Worm (Caenorhabditis elegans) whole organism, young adult: Measurements from ENCODE around the gene F17C11.6.

Experiments used
- B0019.2 ChIP-seq: fragments of 200-800 bp; sonication (Bioruptor generic); conservative IDR thresholded peaks from 2 replicates; pipeline ENCODE4 v1.3.6; 2022; ENCODE audit warnings: missing genetic modification reagents, missing genetic modification characterization, missing compliant biosample characterization
- B0336.3 ChIP-seq: fragments of 200-800 bp; sonication (Bioruptor generic); IDR thresholded peaks from 2 replicates; pipeline ENCODE4 v1.3.6; 2022; ENCODE audit warnings: missing genetic modification characterization, missing compliant biosample characterization
- C06A6.2 ChIP-seq: fragments of 200-800 bp; sonication (Bioruptor generic); conservative IDR thresholded peaks from 2 replicates; pipeline ENCODE4 v1.3.6; 2022; ENCODE audit warnings: missing genetic modification characterization, missing compliant biosample characterization
- F23B12.7 ChIP-seq: sonication (generic microtip); optimal IDR thresholded peaks from 2 replicates; lab custom pipeline; 2017; ENCODE audit warnings: missing genetic modification characterization, mild to moderate bottlenecking, missing compliant biosample characterization, antibody characterized with exemption, moderate library complexity; ENCODE audit not compliant: insufficient read depth
- F39B2.1 ChIP-seq: fragments of 200-800 bp; sonication (Bioruptor generic); IDR thresholded peaks from 2 replicates; pipeline ENCODE4 v1.3.6; 2022; ENCODE audit warnings: missing genetic modification reagents, missing genetic modification characterization, missing compliant biosample characterization
- F55B11.4 ChIP-seq: sonication (generic microtip); optimal IDR thresholded peaks from 2 replicates; lab custom pipeline; 2016; ENCODE audit warnings: missing compliant biosample characterization, missing genetic modification characterization, borderline replicate concordance; ENCODE audit not compliant: insufficient read depth
- ZK185.1 ChIP-seq: sonication (generic microtip); optimal IDR thresholded peaks from 2 replicates; lab custom pipeline; 2016; ENCODE audit warnings: mild to moderate bottlenecking, missing genetic modification characterization, missing compliant biosample characterization; ENCODE audit not compliant: poor library complexity, severe bottlenecking
- ama-1 ChIP-seq, 3 experiments: fragments of 150-350 bp in 1 of 3; sonication (generic microtip) in 2 of 3; optimal IDR thresholded peaks; 2 replicates each; lab custom pipeline; 2014 to 2018; ENCODE audit warnings: missing biosample characterization in 2 of 3, missing genetic modification characterization in 2 of 3, missing genetic modification reagents in 2 of 3
- atf-7 ChIP-seq: sonication (generic microtip); optimal IDR thresholded peaks from 2 replicates; lab custom pipeline; 2017; ENCODE audit warnings: mild to moderate bottlenecking, missing genetic modification characterization, missing compliant biosample characterization
- attf-6 ChIP-seq: fragments of 200-800 bp; sonication (Bioruptor generic); IDR thresholded peaks from 2 replicates; pipeline ENCODE4 v1.3.6; 2022; ENCODE audit warnings: missing genetic modification reagents, missing genetic modification characterization, missing compliant biosample characterization
- bed-1 ChIP-seq: fragments of 200-800 bp; sonication (Bioruptor generic); IDR thresholded peaks from 2 replicates; pipeline ENCODE4 v1.3.6; 2022; ENCODE audit warnings: missing genetic modification reagents, missing genetic modification characterization, missing compliant biosample characterization
- ccch-3 ChIP-seq: fragments of 200-800 bp; sonication (Bioruptor generic); optimal IDR thresholded peaks from 2 replicates; lab custom pipeline; 2018; ENCODE audit warnings: mild to moderate bottlenecking, missing genetic modification characterization, missing compliant biosample characterization
- cebp-1 ChIP-seq, 2 experiments: fragments of 200-800 bp in 1 of 2; sonication (Bioruptor generic) in 1 of 2; sonication (generic microtip) in 1 of 2; IDR thresholded peaks in 1 of 2; optimal IDR thresholded peaks in 1 of 2; 2 replicates each; pipeline versions ENCODE4 v1.3.6 to Lab custom; 2017 to 2022; ENCODE audit warnings: missing compliant biosample characterization in 2 of 2, missing genetic modification characterization in 2 of 2, mild to moderate bottlenecking in 1 of 2, missing genetic modification reagents in 1 of 2, moderate library complexity in 1 of 2
- cebp-2 ChIP-seq: fragments of 200-800 bp; sonication (Bioruptor generic); IDR thresholded peaks from 2 replicates; pipeline ENCODE4 v1.3.6; 2022; ENCODE audit warnings: missing genetic modification characterization, missing compliant biosample characterization
- ceh-91 ChIP-seq: fragments of 200-800 bp; sonication (Bioruptor generic); IDR thresholded peaks from 2 replicates; pipeline ENCODE4 v1.3.6; 2022; ENCODE audit warnings: missing genetic modification reagents, missing genetic modification characterization, missing compliant biosample characterization
- chd-7 ChIP-seq: sonication (generic microtip); optimal IDR thresholded peaks from 2 replicates; lab custom pipeline; 2016; ENCODE audit warnings: mild to moderate bottlenecking, missing genetic modification characterization, moderate library complexity, missing compliant biosample characterization
- die-1 ChIP-seq: sonication (generic microtip); optimal IDR thresholded peaks from 2 replicates; lab custom pipeline; 2016; ENCODE audit warnings: missing genotype, mild to moderate bottlenecking, missing genetic modification characterization, missing compliant biosample characterization
- efl-1 ChIP-seq: fragments of 150-350 bp; optimal IDR thresholded peaks from 2 replicates; lab custom pipeline; 2014; ENCODE audit warnings: missing biosample characterization, missing genetic modification reagents, missing genetic modification characterization
- egl-18 ChIP-seq: fragments of 200-800 bp; sonication (Bioruptor generic); IDR thresholded peaks from 2 replicates; pipeline ENCODE4 v1.3.6; 2022; ENCODE audit warnings: missing genetic modification reagents, missing genetic modification characterization, missing compliant biosample characterization
- egl-44 ChIP-seq: fragments of 200-800 bp; sonication (Bioruptor generic); IDR thresholded peaks from 2 replicates; pipeline ENCODE4 v1.3.6; 2022; ENCODE audit warnings: missing genetic modification reagents, missing genetic modification characterization, missing compliant biosample characterization
- lin-35 ChIP-seq, 3 experiments: fragments of 150-350 bp in 2 of 3; sonication (generic microtip) in 1 of 3; optimal IDR thresholded peaks; 2 replicates each; lab custom pipeline; 2014 to 2018; ENCODE audit warnings: missing biosample characterization in 3 of 3, missing genetic modification characterization in 3 of 3, missing genetic modification reagents in 3 of 3
- lin-40 ChIP-seq: sonication (generic microtip); optimal IDR thresholded peaks from 2 replicates; lab custom pipeline; 2016; ENCODE audit warnings: missing genetic modification characterization, mild to moderate bottlenecking, missing compliant biosample characterization, missing genotype, missing genetic modification reagents
- lir-1 ChIP-seq: fragments of 200-800 bp; sonication (Bioruptor generic); conservative IDR thresholded peaks from 2 replicates; pipeline ENCODE4 v1.3.6; 2022; ENCODE audit warnings: missing genetic modification reagents, missing genetic modification characterization, missing compliant biosample characterization
- lsl-1 ChIP-seq: fragments of 200-800 bp; sonication (Bioruptor generic); optimal IDR thresholded peaks from 2 replicates; lab custom pipeline; 2018; ENCODE audit warnings: mild to moderate bottlenecking, missing genetic modification characterization, moderate library complexity, missing compliant biosample characterization
- madf-3 ChIP-seq: fragments of 200-800 bp; sonication (Bioruptor generic); IDR thresholded peaks from 2 replicates; pipeline ENCODE4 v1.3.6; 2022; ENCODE audit warnings: missing genetic modification reagents, missing genetic modification characterization, missing compliant biosample characterization
- mcd-1 ChIP-seq: fragments of 200-800 bp; sonication (Bioruptor generic); IDR thresholded peaks from 2 replicates; pipeline ENCODE4 v1.3.6; 2022; ENCODE audit warnings: missing genetic modification reagents, missing genetic modification characterization, missing compliant biosample characterization
- mel-28 ChIP-seq: sonication (generic microtip); optimal IDR thresholded peaks from 2 replicates; lab custom pipeline; 2016; ENCODE audit warnings: borderline replicate concordance, mild to moderate bottlenecking, missing genetic modification characterization, missing compliant biosample characterization
- nfya-2 ChIP-seq: fragments of 200-800 bp; sonication (Bioruptor generic); IDR thresholded peaks from 2 replicates; pipeline ENCODE4 v1.3.6; 2022; ENCODE audit warnings: missing genetic modification reagents, missing genetic modification characterization, missing compliant biosample characterization
- nfyb-1 ChIP-seq: fragments of 200-800 bp; sonication (Bioruptor generic); IDR thresholded peaks from 2 replicates; pipeline ENCODE4 v1.3.6; 2022; ENCODE audit warnings: missing genetic modification reagents, missing genetic modification characterization, missing compliant biosample characterization
- nhr-80 ChIP-seq: sonication (generic microtip); optimal IDR thresholded peaks from 2 replicates; lab custom pipeline; 2016; ENCODE audit warnings: missing genetic modification characterization, missing compliant biosample characterization
- nhr-90 ChIP-seq: sonication (generic microtip); optimal IDR thresholded peaks from 2 replicates; lab custom pipeline; 2016; ENCODE audit warnings: missing genotype, mild to moderate bottlenecking, missing genetic modification characterization, missing compliant biosample characterization
- pha-4 ChIP-seq: fragments of 150-350 bp; sonication (generic microtip); optimal IDR thresholded peaks from 2 replicates; lab custom pipeline; 2014; ENCODE audit warnings: missing biosample characterization, missing genetic modification reagents, missing genetic modification characterization
- repo-1 ChIP-seq: sonication (generic microtip); optimal IDR thresholded peaks from 2 replicates; lab custom pipeline; 2017; ENCODE audit warnings: mild to moderate bottlenecking, missing genetic modification characterization, missing compliant biosample characterization
- snpc-1.1 ChIP-seq: sonication (generic microtip); optimal IDR thresholded peaks from 2 replicates; lab custom pipeline; 2017; ENCODE audit warnings: missing genetic modification characterization, mild to moderate bottlenecking, missing compliant biosample characterization, antibody characterized with exemption, moderate library complexity, missing genotype, missing genetic modification reagents; ENCODE audit not compliant: insufficient read depth
- snpc-4 ChIP-seq, 5 experiments: fragments of 150-350 bp in 1 of 5; sonication (generic microtip) in 4 of 5; optimal IDR thresholded peaks; 2 replicates each; lab custom pipeline; 2014 to 2018; ENCODE audit warnings: missing genetic modification characterization in 5 of 5, missing biosample characterization in 3 of 5, antibody characterized with exemption in 2 of 5, mild to moderate bottlenecking in 2 of 5, missing compliant biosample characterization in 2 of 5, missing genotype in 2 of 5, moderate library complexity in 2 of 5, missing genetic modification reagents in 1 of 5
- somi-1 ChIP-seq: fragments of 200-800 bp; sonication (Bioruptor generic); optimal IDR thresholded peaks from 2 replicates; lab custom pipeline; 2018; ENCODE audit warnings: mild to moderate bottlenecking, missing genetic modification characterization, missing compliant biosample characterization
- tbp1 ChIP-seq: fragments of 200-800 bp; sonication (Bioruptor generic); optimal IDR thresholded peaks from 2 replicates; lab custom pipeline; 2018; ENCODE audit warnings: mild to moderate bottlenecking, missing genetic modification characterization, missing compliant biosample characterization
- unc-62 ChIP-seq: fragments of 150-350 bp; optimal IDR thresholded peaks from 2 replicates; lab custom pipeline; 2014; ENCODE audit warnings: missing biosample characterization, missing genetic modification reagents, missing genetic modification characterization
- zfh-2 ChIP-seq: fragments of 200-800 bp; sonication (Bioruptor generic); conservative IDR thresholded peaks from 2 replicates; pipeline ENCODE4 v1.3.6; 2022; ENCODE audit warnings: missing genetic modification reagents, missing genetic modification characterization, missing compliant biosample characterization
- ztf-22 ChIP-seq: fragments of 200-800 bp; sonication (Bioruptor generic); optimal IDR thresholded peaks from 2 replicates; lab custom pipeline; 2018; ENCODE audit warnings: mild to moderate bottlenecking, missing genetic modification characterization, moderate library complexity, missing compliant biosample characterization

The F17C11.6 gene

DNA sequence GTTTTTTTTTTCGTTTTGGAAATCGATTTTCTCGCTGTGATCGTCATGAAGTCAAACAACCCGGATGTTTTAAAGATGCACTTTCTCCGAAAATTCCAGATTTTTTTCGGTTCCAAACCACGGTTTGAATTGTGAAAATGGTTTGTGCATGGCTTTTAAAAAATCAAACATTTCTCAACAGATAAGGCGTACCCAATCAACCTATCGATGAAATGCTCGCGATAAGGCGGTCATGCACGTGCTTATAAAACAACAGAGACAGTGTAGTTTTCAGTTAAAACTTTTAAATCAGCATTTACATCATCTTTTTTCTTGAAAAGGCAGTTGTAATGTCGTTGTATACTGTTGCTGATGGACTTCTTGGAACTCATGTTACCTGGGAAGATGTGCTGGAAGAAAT, 22.5 kb upstream of the F17C11.6 start, which contains the start of gene F58B4.5:
Gene F58B4.5, plus strand, starts transcription at position 283 of the 400 bp plus-strand sequence.
- no peak for TF ChIP-seq efl-1 (GFP tag; lab: Kevin White, UChicago)
- peak; percentile 92 for TF ChIP-seq nhr-80
- no peak for TF ChIP-seq B0019.2 (GFP tag; lab: Robert Waterston, UW)
- TF ChIP-seq egl-44 (GFP tag; lab: Robert Waterston, UW) = no peak

DNA sequence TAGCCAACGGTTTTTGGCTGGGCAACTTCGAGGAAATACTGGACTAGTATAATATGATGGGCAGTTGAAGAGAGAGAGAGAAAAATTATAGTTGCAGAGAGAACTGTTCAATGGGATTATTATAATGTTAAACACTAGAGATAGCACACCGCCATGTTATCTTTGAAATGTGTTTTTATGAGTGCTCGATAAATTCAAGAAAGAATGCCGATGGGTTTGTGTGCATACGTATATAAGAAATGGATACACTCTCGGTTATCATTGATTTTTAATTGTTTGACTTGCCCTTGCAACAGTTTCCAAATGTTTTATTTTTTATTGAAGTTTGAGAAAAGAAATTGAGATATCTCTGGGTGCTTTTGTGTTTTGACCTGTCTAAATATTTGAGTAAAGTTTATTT, 18.2 kb upstream of the F17C11.6 start, which contains the start of gene F17C11.12:
Gene F17C11.12, minus strand, starts transcription at position 240 of the 400 bp plus-strand sequence.
- TF ChIP-seq ceh-91 (no peak), nhr-80 (peak; percentile 66)

- TF ChIP-seq C06A6.2 (GFP tag; lab: Robert Waterston, UW) = peak; percentile 33
- no peak for TF ChIP-seq lir-1 (GFP tag; lab: Robert Waterston, UW)
- TF ChIP-seq tbp1 = peak; percentile 2
- TF ChIP-seq bed-1 (GFP tag; lab: Robert Waterston, UW) = no peak
- TF ChIP-seq pha-4 (tag; lab: Kevin White, UChicago) = no peak
- TF ChIP-seq nhr-90 (tag; lab: Kevin White, UChicago) = peak; percentile 4
- TF ChIP-seq cebp-1 (GFP tag; IDR thresholded peaks at IDR 0.05; lab: Robert Waterston, UW) = peak; percentile 54; the same call in 1 of the 2 replicates
- TF ChIP-seq cebp-1 (tag; optimal IDR thresholded peaks at IDR 0.05; lab: Kevin White, UChicago) = peak; percentile 51
- peak in 1 of 3 experiments; percentile 52 for TF ChIP-seq lin-35 (GFP tag; optimal IDR thresholded peaks at IDR 0.05; lab: Kevin White, UChicago)
- TF ChIP-seq nfyb-1 (GFP tag; lab: Robert Waterston, UW) = peak; percentile 80
- peak; percentile 37 for TF ChIP-seq ama-1 (optimal IDR thresholded peaks at IDR 0.05; lab: Kevin White, UChicago)
- peak in 1 of 2 experiments; percentile 10 for TF ChIP-seq ama-1 (GFP tag; optimal IDR thresholded peaks at IDR 0.05; lab: Kevin White, UChicago)
- TF ChIP-seq lin-40 (tag; lab: Kevin White, UChicago) = peak; percentile 33
- TF ChIP-seq somi-1 = peak; percentile 50
- peak; percentile 21 for TF ChIP-seq repo-1
- TF ChIP-seq F39B2.1 = no peak
- TF ChIP-seq mcd-1 = 0 out of 2 replicates have a peak, but pooled peaks have one; percentile 21
Observed at ce11 chrV:10937294-10937693, 17.6 kb upstream of the F17C11.6 start.

ce11 chrV:10938739-10939138, 16.2 kb upstream of the F17C11.6 start, which contains the start of gene F17C11.11:
Gene F17C11.11 (minus strand): TSS chrV:10938817.
- TF ChIP-seq nhr-80 (peak; percentile 80), ztf-22 (no peak), cebp-2 (no peak), zfh-2 (GFP tag; lab: Robert Waterston, UW) (no peak), chd-7 (tag; lab: Kevin White, UChicago) (peak; percentile 20), egl-18 (no peak), B0336.3 (GFP tag; lab: Robert Waterston, UW) (0 out of 2 replicates have a peak, but pooled peaks have one; percentile 19), snpc-4 (GFP tag; optimal IDR thresholded peaks at IDR 0.05; lab: Kevin White, UChicago) (no peak), snpc-4 (tag; optimal IDR thresholded peaks at IDR 0.05; lab: Kevin White, UChicago) (no peak), ZK185.1 (tag; lab: Kevin White, UChicago) (peak; percentile 22), ceh-91 (no peak), cebp-1 (GFP tag; IDR thresholded peaks at IDR 0.05; lab: Robert Waterston, UW) (peak; percentile 95), cebp-1 (tag; optimal IDR thresholded peaks at IDR 0.05; lab: Kevin White, UChicago) (peak; percentile 99)

DNA sequence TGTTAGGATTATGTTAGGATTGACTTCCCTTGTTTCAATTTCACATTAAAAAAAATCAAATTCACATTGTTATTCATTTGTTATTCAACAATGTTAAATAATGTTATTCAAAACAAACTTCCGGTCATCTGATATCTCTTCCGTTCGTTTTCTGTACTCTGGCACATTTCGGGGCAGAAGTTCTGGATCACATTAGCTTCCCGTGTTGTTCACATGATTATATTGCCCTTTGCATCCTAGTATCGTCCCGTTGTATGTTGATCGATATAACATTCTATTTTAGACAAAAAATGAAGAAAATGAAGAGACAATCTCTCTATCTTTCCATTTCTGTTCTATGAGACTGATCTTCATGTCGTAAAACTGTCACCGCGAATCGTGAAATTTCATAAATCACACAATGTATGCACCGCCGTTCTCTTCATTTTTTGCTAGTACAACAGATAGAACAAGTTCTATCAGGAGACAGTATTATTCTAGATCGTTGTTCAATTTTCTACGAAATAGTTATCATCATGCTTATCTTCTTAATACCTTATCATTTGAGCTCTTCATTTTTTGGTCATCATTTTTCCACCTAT, 14.8 kb upstream of the F17C11.6 start:
- TF ChIP-seq F55B11.4 (tag; lab: Kevin White, UChicago) (no peak), atf-7 (tag; lab: Kevin White, UChicago) (no peak), nfya-2 (GFP tag; lab: Robert Waterston, UW) (no peak), ccch-3 (no peak), attf-6 (GFP tag; lab: Robert Waterston, UW) (no peak), mel-28 (tag; lab: Kevin White, UChicago) (no peak), unc-62 (no peak), snpc-1.1 (tag; lab: Kevin White, UChicago) (no peak), madf-3 (no peak), lsl-1 (no peak), die-1 (no peak), F23B12.7 (tag; lab: Kevin White, UChicago) (no peak)
